Fruit fly (Drosophila melanogaster) whole organism: Measurements from ENCODE around the gene Zir.

Experiments used
- CG8478 ChIP-seq: fragments of >200 bp; optimal IDR thresholded peaks from 2 replicates; lab custom pipeline; 2018; ENCODE audit warnings: inconsistent platforms
- EcR ChIP-seq, 2 experiments: fragments of >200 bp; optimal IDR thresholded peaks; 2 replicates each; lab custom pipeline; 2017; ENCODE audit warnings: missing biosample characterization in 2 of 2, missing genetic modification characterization in 2 of 2, missing genetic modification reagents in 2 of 2
- pan ChIP-seq: fragments of >200 bp; optimal IDR thresholded peaks from 2 replicates; lab custom pipeline; 2017
- psq ChIP-seq: fragments of >200 bp; optimal IDR thresholded peaks from 2 replicates; lab custom pipeline; 2017
- usp ChIP-seq: fragments of >200 bp; optimal IDR thresholded peaks from 2 replicates; lab custom pipeline; 2017; ENCODE audit warnings: missing biosample characterization, missing genetic modification characterization, mixed read lengths

dm6 chr2L:85099-85498 is 9.4 kb upstream of the Zir start:
- no peak for TF ChIP-seq psq (lab: Kevin White, UChicago)
- no peak for TF ChIP-seq EcR (GFP tag; optimal IDR thresholded peaks at IDR 0.05; lab: Kevin White, UChicago)
- no peak for TF ChIP-seq usp (GFP tag; lab: Kevin White, UChicago)
- TF ChIP-seq pan (lab: Kevin White, UChicago): no peak
- TF ChIP-seq CG8478: no peak
